Worm (Caenorhabditis elegans) whole organism, L2 larva: ENCODE results near the gene crh-2.
A peak's percentile ranks its signal among the peaks of the same experiment; 100 is the strongest.

ENCODE experiments used
- C34F6.9 ChIP-seq: fragments of 150-350 bp; optimal IDR thresholded peaks from 2 replicates; lab custom pipeline; 2014; ENCODE audit warnings: missing biosample characterization, missing genetic modification characterization
- F13H6.1 ChIP-seq: sonication (generic microtip); optimal IDR thresholded peaks from 2 replicates; lab custom pipeline; 2016; ENCODE audit warnings: missing genetic modification characterization, missing compliant biosample characterization
- R02D3.7 ChIP-seq: fragments of 150-350 bp; optimal IDR thresholded peaks from 2 replicates; lab custom pipeline; 2014; ENCODE audit warnings: missing biosample characterization, missing genetic modification characterization
- alr-1 ChIP-seq: fragments of 150-350 bp; optimal IDR thresholded peaks from 2 replicates; lab custom pipeline; 2014; ENCODE audit warnings: missing biosample characterization, missing genetic modification characterization
- aly-2 ChIP-seq: fragments of 150-350 bp; optimal IDR thresholded peaks from 2 replicates; lab custom pipeline; 2014; ENCODE audit warnings: missing biosample characterization, missing genetic modification characterization
- ama-1 ChIP-seq: fragments of 150-350 bp; optimal IDR thresholded peaks from 2 replicates; lab custom pipeline; 2018; ENCODE audit warnings: inconsistent platforms
- blmp-1 ChIP-seq: sonication (generic microtip); optimal IDR thresholded peaks from 2 replicates; lab custom pipeline; 2017; ENCODE audit warnings: missing genetic modification characterization, mild to moderate bottlenecking, missing compliant biosample characterization, antibody characterized with exemption, moderate library complexity; ENCODE audit not compliant: insufficient read depth
- ceh-82 ChIP-seq: fragments of 150-350 bp; optimal IDR thresholded peaks from 2 replicates; lab custom pipeline; 2014; ENCODE audit warnings: missing biosample characterization, missing genetic modification characterization
- dmd-4 ChIP-seq: sonication (generic microtip); optimal IDR thresholded peaks from 2 replicates; lab custom pipeline; 2017; ENCODE audit warnings: missing biosample characterization, missing genetic modification characterization
- egl-27 ChIP-seq: sonication (generic microtip); optimal IDR thresholded peaks from 3 replicates; lab custom pipeline; 2017; ENCODE audit warnings: missing biosample characterization, missing genetic modification reagents, missing genetic modification characterization
- elt-1 ChIP-seq: fragments of 150-350 bp; optimal IDR thresholded peaks from 2 replicates; lab custom pipeline; 2014; ENCODE audit warnings: missing biosample characterization, missing genetic modification characterization
- elt-3 ChIP-seq: sonication (generic microtip); optimal IDR thresholded peaks from 2 replicates; lab custom pipeline; 2017; ENCODE audit warnings: missing biosample characterization, missing genetic modification characterization
- fos-1 ChIP-seq: fragments of 150-350 bp; optimal IDR thresholded peaks from 2 replicates; lab custom pipeline; 2014; ENCODE audit warnings: missing biosample characterization, missing genetic modification characterization
- gmeb-1 ChIP-seq: fragments of 150-350 bp; optimal IDR thresholded peaks from 2 replicates; lab custom pipeline; 2014; ENCODE audit warnings: missing biosample characterization, missing genetic modification characterization
- lin-11 ChIP-seq: fragments of 150-350 bp; sonication (generic microtip); optimal IDR thresholded peaks from 2 replicates; lab custom pipeline; 2014; ENCODE audit warnings: missing biosample characterization, missing genetic modification characterization, inconsistent platforms, mixed read lengths
- lin-13 ChIP-seq: fragments of 150-350 bp; optimal IDR thresholded peaks from 2 replicates; lab custom pipeline; 2014; ENCODE audit warnings: missing biosample characterization, missing genetic modification reagents, missing genetic modification characterization
- lin-39 ChIP-seq: fragments of 150-350 bp; optimal IDR thresholded peaks from 2 replicates; lab custom pipeline; 2014; ENCODE audit warnings: missing biosample characterization, missing genetic modification reagents, missing genetic modification characterization
- lsy-2 ChIP-seq, 2 experiments: fragments of 150-350 bp in 1 of 2; sonication (generic microtip) in 1 of 2; optimal IDR thresholded peaks; 2 replicates each; lab custom pipeline; 2014 to 2017; ENCODE audit warnings: missing biosample characterization in 2 of 2, missing genetic modification characterization in 2 of 2
- mab-5 ChIP-seq: fragments of 150-350 bp; optimal IDR thresholded peaks from 2 replicates; lab custom pipeline; 2014; ENCODE audit warnings: missing biosample characterization, missing genetic modification characterization
- mbf-1 ChIP-seq: sonication (generic microtip); optimal IDR thresholded peaks from 2 replicates; lab custom pipeline; 2017; ENCODE audit warnings: missing biosample characterization, missing genetic modification characterization
- mdl-1 ChIP-seq, 2 experiments: fragments of 150-350 bp in 1 of 2; sonication (generic microtip) in 1 of 2; optimal IDR thresholded peaks; 2 replicates each; lab custom pipeline; 2017; ENCODE audit warnings: missing biosample characterization in 2 of 2, missing genetic modification characterization in 2 of 2
- nhr-11 ChIP-seq: fragments of 150-350 bp; optimal IDR thresholded peaks from 2 replicates; lab custom pipeline; 2014; ENCODE audit warnings: missing biosample characterization, missing genetic modification characterization
- nhr-12 ChIP-seq: fragments of 150-350 bp; optimal IDR thresholded peaks from 2 replicates; lab custom pipeline; 2014; ENCODE audit warnings: missing biosample characterization, missing genetic modification characterization
- nhr-129 ChIP-seq: fragments of 150-350 bp; optimal IDR thresholded peaks from 2 replicates; lab custom pipeline; 2014; ENCODE audit warnings: missing biosample characterization, missing genetic modification characterization
- nhr-21 ChIP-seq: fragments of 150-350 bp; optimal IDR thresholded peaks from 2 replicates; lab custom pipeline; 2014; ENCODE audit warnings: missing biosample characterization, missing genetic modification characterization
- nhr-23 ChIP-seq: fragments of 150-350 bp; optimal IDR thresholded peaks from 2 replicates; lab custom pipeline; 2014; ENCODE audit warnings: missing biosample characterization, missing genetic modification reagents, missing genetic modification characterization
- nhr-237 ChIP-seq: fragments of 150-350 bp; optimal IDR thresholded peaks from 2 replicates; lab custom pipeline; 2014; ENCODE audit warnings: missing biosample characterization, missing genetic modification characterization
- nhr-25 ChIP-seq: fragments of 150-350 bp; sonication (generic microtip); optimal IDR thresholded peaks from 3 replicates; lab custom pipeline; 2014; ENCODE audit warnings: missing biosample characterization, missing genetic modification characterization
- nhr-77 ChIP-seq: fragments of 150-350 bp; optimal IDR thresholded peaks from 2 replicates; lab custom pipeline; 2014; ENCODE audit warnings: missing biosample characterization, missing genetic modification characterization
- sem-4 ChIP-seq: fragments of 150-350 bp; optimal IDR thresholded peaks from 2 replicates; lab custom pipeline; 2014; ENCODE audit warnings: missing biosample characterization, missing genetic modification reagents, missing genetic modification characterization
- skn-1 ChIP-seq: sonication (generic microtip); optimal IDR thresholded peaks from 2 replicates; lab custom pipeline; 2017; ENCODE audit warnings: missing biosample characterization, missing genetic modification characterization
- sma-3 ChIP-seq: sonication (generic microtip); optimal IDR thresholded peaks from 2 replicates; lab custom pipeline; 2016; ENCODE audit warnings: missing genetic modification reagents, missing genetic modification characterization, missing compliant biosample characterization
- sma-9 ChIP-seq, 2 experiments: fragments of 150-350 bp in 1 of 2; sonication (generic microtip) in 1 of 2; optimal IDR thresholded peaks; 2 replicates each; lab custom pipeline; 2014 to 2016; ENCODE audit warnings: missing genetic modification characterization in 2 of 2, mild to moderate bottlenecking in 1 of 2, missing biosample characterization in 1 of 2, missing compliant biosample characterization in 1 of 2, missing genetic modification reagents in 1 of 2, moderate library complexity in 1 of 2
- snpc-4 ChIP-seq: fragments of 150-350 bp; optimal IDR thresholded peaks from 2 replicates; lab custom pipeline; 2014; ENCODE audit warnings: missing biosample characterization, missing genetic modification characterization
- unc-39 ChIP-seq: fragments of 150-350 bp; optimal IDR thresholded peaks from 2 replicates; lab custom pipeline; 2014; ENCODE audit warnings: missing biosample characterization, missing genetic modification characterization
- unc-55 ChIP-seq: fragments of 150-350 bp; sonication (generic microtip); optimal IDR thresholded peaks from 3 replicates; lab custom pipeline; 2014; ENCODE audit warnings: missing biosample characterization, missing genetic modification reagents, missing genetic modification characterization
- zag-1 ChIP-seq: fragments of 150-350 bp; optimal IDR thresholded peaks from 2 replicates; lab custom pipeline; 2014; ENCODE audit warnings: missing biosample characterization, missing genetic modification characterization
- ztf-1 ChIP-seq: fragments of 200-800 bp; sonication (Bioruptor generic); conservative IDR thresholded peaks from 2 replicates; pipeline ENCODE4 v1.3.6; 2022; ENCODE audit warnings: missing genetic modification characterization, missing compliant biosample characterization
- ztf-4 ChIP-seq: fragments of 150-350 bp; optimal IDR thresholded peaks from 2 replicates; lab custom pipeline; 2014; ENCODE audit warnings: missing biosample characterization, missing genetic modification characterization

The crh-2 gene

DNA sequence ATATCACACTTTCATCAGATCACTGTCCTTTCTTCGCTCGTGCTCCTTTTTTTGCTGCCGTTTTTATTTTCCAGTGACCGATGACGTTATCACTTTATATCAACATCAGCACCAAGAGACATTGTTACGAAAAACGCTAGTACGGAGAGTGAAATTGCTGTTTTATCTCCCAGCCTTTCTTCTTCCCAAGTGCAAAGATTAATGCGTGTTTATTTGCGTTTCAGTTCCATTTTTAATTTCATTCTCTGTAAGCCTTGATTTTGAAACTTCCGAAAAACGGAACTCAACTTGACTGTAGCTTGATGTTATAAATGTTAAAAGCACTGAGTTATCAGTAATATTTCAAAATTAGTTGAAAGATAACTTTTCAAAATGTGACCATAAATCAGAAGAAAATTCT, 499 bp downstream of the crh-2 start:
- TF ChIP-seq fos-1 (tag; lab: Kevin White, UChicago) (peak; percentile 63), sma-9 (GFP tag; optimal IDR thresholded peaks at IDR 0.05; lab: Kevin White, UChicago) (peak; percentile 29), sma-9 (tag; optimal IDR thresholded peaks at IDR 0.05; lab: Kevin White, UChicago) (no peak), nhr-23 (tag; lab: Kevin White, UChicago) (no peak), snpc-4 (tag; lab: Kevin White, UChicago) (no peak)

DNA sequence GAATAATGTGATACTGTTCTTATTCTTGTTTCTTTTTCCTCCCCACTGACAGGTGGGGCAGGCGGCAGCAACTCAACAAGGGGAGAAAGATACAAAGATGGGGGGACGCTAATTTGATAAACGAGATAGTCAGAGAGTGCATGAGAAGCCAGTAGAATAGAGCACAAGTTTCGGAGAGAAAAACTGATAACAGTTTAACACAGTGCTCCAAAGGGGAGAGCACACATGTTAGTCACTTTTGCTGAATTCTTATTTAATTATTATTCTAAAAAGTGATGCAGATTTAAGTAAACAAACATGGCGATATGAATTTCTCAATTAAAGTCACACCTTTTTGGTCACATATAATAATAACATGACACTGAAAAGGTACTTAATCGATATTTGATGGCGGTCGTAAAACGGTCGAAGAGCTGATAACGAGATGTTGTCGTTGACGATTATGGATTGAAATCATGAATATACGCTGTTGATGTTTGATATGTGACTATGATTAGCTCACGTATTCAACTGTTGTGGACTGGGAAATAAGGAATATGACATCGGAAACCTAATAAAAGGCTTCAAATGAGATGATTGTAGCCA, 1.3 kb downstream of the crh-2 start:
- TF ChIP-seq egl-27 (tag; lab: Kevin White, UChicago): peak; percentile 15
- peak; percentile 14 for TF ChIP-seq sma-9 (GFP tag; optimal IDR thresholded peaks at IDR 0.05; lab: Kevin White, UChicago)
- no peak for TF ChIP-seq sma-9 (tag; optimal IDR thresholded peaks at IDR 0.05; lab: Kevin White, UChicago)
- TF ChIP-seq F13H6.1 (tag; lab: Kevin White, UChicago): peak; percentile 25
- TF ChIP-seq aly-2: no peak
- TF ChIP-seq fos-1 (tag; lab: Kevin White, UChicago): peak; percentile 59
- no peak for TF ChIP-seq lin-13 (GFP tag; lab: Kevin White, UChicago)

DNA sequence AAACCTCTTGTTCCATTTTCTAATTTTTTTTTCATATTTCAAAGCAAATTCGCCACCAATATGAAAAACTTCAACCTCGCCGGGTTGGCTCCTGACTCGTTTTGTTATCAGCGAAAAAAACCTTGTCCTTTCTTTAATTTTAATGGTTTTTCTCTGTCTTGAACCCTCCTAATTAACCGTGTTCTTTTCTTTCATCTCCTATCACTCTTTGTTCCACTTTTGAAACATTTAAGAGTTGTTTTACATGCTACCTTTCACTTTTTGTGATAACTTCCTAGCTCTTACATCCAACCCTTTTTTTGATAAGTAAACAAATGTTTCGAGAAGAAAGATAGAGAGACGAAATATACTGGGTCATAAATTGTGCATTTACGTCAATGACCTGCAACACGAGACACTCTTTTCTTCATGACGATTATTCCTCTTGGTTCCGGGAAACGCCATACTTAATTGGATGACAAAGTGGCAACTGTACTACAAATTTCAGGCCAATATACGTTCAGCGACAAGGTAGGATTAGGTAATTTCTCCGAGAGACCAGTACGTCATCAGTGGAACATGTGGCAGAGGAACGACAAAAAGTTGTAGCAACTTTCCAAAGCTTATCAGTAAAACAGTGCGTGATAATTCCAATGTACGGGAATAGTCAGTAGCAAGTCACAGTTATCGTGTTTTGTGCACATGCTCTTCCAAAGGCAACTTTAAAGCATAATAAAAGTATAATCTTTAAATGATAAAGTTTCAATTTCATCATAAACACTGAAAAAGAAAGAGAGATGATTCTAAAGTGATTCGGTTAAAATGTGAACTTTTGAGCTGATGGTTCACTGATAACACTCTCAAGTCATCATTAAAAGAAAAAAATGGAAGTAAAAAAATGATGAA, 2.5 kb downstream of the crh-2 start:
- peak; percentile 2 for TF ChIP-seq F13H6.1 (tag; lab: Kevin White, UChicago)
- peak; percentile 68 for TF ChIP-seq fos-1 (tag; lab: Kevin White, UChicago)
- TF ChIP-seq aly-2: no peak
- TF ChIP-seq skn-1 (tag; lab: Kevin White, UChicago): no peak
- TF ChIP-seq sma-9 (GFP tag; optimal IDR thresholded peaks at IDR 0.05; lab: Kevin White, UChicago): peak; percentile 51
- no peak for TF ChIP-seq sma-9 (tag; optimal IDR thresholded peaks at IDR 0.05; lab: Kevin White, UChicago)

DNA sequence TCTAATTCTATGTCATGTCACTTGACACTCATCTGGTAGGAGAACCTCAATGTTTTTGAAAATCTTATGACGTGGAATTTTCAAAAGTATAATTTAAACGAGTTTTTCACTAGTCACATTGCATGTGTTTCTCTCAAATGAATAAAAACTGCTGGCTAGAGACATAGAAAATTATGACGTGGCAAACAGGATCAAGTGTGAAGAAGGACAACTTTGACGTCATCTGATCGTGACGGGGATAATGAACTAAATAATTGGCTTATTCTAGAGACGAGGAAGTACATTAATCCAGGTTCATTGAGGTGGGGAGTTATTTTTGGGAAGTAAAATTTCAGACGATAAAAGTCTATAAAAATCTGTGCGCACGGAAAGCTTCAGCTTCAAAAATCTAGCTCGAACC, 4.2 kb downstream of the crh-2 start:
- TF ChIP-seq unc-55 (GFP tag; lab: Kevin White, UChicago) (no peak), lsy-2 (tag; optimal IDR thresholded peaks at IDR 0.05; lab: Kevin White, UChicago) (peak in 1 of 2 experiments; percentile 38), nhr-11 (tag; lab: Kevin White, UChicago) (no peak), elt-1 (tag; lab: Kevin White, UChicago) (no peak), lin-11 (tag; lab: Kevin White, UChicago) (no peak), nhr-77 (no peak), gmeb-1 (tag; lab: Kevin White, UChicago) (no peak), lin-39 (tag; lab: Kevin White, UChicago) (no peak), mab-5 (tag; lab: Kevin White, UChicago) (no peak), nhr-25 (peak; percentile 40), zag-1 (tag; lab: Kevin White, UChicago) (no peak), aly-2 (no peak)

DNA sequence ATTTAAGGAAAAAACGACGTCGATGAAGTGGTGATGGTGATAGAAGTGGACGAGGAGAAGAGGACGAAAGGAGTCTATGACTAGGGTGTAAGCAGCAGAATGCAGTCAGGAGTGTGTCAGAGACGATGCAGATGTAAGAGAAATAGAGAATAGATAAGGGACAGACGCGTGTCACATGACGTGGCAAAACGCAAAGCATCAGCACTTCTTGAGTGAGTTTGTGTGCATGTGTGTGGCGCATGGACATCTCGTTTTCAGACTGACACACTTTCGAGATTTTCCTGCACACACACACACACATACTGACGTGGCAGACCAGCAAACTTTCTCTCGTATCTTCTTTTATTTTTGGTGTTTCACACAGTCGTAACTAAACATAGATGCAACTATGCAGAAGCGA, 4.9 kb downstream of the crh-2 start:
- TF ChIP-seq nhr-21 (tag; lab: Kevin White, UChicago) (peak; percentile 62), elt-3 (tag; lab: Kevin White, UChicago) (no peak), skn-1 (tag; lab: Kevin White, UChicago) (no peak), R02D3.7 (tag; lab: Kevin White, UChicago) (no peak), snpc-4 (tag; lab: Kevin White, UChicago) (no peak), nhr-237 (no peak), ama-1 (lab: Kevin White, UChicago) (no peak), C34F6.9 (tag; lab: Kevin White, UChicago) (peak; percentile 67), sma-3 (peak; percentile 47), alr-1 (tag; lab: Kevin White, UChicago) (no peak), mbf-1 (no peak), nhr-11 (tag; lab: Kevin White, UChicago) (no peak), nhr-77 (no peak), ceh-82 (tag; lab: Kevin White, UChicago) (no peak), lin-13 (GFP tag; lab: Kevin White, UChicago) (peak; percentile 44), ztf-4 (tag; lab: Kevin White, UChicago) (no peak), lin-39 (tag; lab: Kevin White, UChicago) (no peak), gmeb-1 (tag; lab: Kevin White, UChicago) (peak; percentile 66), sem-4 (tag; lab: Kevin White, UChicago) (peak; percentile 44), blmp-1 (tag; lab: Kevin White, UChicago) (peak; percentile 81), mdl-1 (tag; optimal IDR thresholded peaks at IDR 0.05; lab: Kevin White, UChicago) (peak in 1 of 2 experiments; percentile 45), lsy-2 (tag; optimal IDR thresholded peaks at IDR 0.05; lab: Kevin White, UChicago) (peak in 1 of 2 experiments; percentile 74), elt-1 (tag; lab: Kevin White, UChicago) (no peak), ztf-1 (GFP tag; lab: Robert Waterston, UW) (no peak), nhr-23 (tag; lab: Kevin White, UChicago) (no peak), nhr-25 (peak; percentile 56), dmd-4 (tag; lab: Kevin White, UChicago) (no peak), unc-39 (tag; lab: Kevin White, UChicago) (no peak), sma-9 (GFP tag; optimal IDR thresholded peaks at IDR 0.05; lab: Kevin White, UChicago) (peak; percentile 81), sma-9 (tag; optimal IDR thresholded peaks at IDR 0.05; lab: Kevin White, UChicago) (no peak), zag-1 (tag; lab: Kevin White, UChicago) (peak; percentile 41), fos-1 (tag; lab: Kevin White, UChicago) (peak; percentile 76), nhr-129 (tag; lab: Kevin White, UChicago) (peak; percentile 88), nhr-12 (tag; lab: Kevin White, UChicago) (no peak)
